Worm (Caenorhabditis elegans): Measurements from ENCODE around the gene Y67A10A.11.

DNA sequence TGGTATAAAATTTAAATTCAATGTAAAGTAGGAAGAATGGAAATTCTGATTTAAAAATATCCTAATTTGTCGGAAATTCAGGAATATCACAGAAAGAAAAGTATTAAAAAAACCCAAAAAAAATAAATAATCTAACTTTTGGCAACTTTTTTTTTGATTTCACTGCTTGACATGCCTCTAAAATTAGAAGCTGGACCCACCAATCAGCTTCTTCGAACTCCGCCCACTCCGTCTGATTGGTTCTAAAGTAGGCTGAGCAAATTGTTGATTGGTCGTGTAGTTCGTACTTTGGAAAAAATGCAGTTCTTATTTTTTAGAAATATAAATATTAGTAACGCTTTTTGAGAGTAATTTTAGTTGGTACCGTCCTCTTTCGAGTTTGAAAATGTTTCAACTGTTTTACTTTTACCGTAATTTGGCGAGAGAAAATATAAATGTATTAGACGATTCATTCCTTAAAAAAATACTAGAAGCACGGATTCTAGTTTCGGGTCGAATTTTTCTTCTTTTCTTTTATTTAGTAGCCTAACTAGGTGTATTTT is 26.2 kb downstream of the Y67A10A.11 start:
- TF ChIP-seq unc-62 (GFP tag; optimal IDR thresholded peaks at IDR 0.05) (no peak), ztf-11 (tag; optimal IDR thresholded peaks at IDR 0.05) (no peak), lin-15B (tag; optimal IDR thresholded peaks at IDR 0.05) (no peak)

All from whole organism, L3 larva.